Worm (Caenorhabditis elegans) whole organism, young adult: ENCODE data around the gene hpo-8.

ENCODE experiments used
- B0336.3 ChIP-seq: fragments of 200-800 bp; sonication (Bioruptor generic); IDR thresholded peaks from 2 replicates; pipeline ENCODE4 v1.3.6; 2022; ENCODE audit warnings: missing genetic modification characterization, missing compliant biosample characterization
- C17E4.6 ChIP-seq: fragments of 200-800 bp; sonication (Bioruptor generic); IDR thresholded peaks from 2 replicates; pipeline ENCODE4 v1.3.6; 2022; ENCODE audit warnings: missing genetic modification reagents, missing genetic modification characterization, missing compliant biosample characterization
- F37B4.10 ChIP-seq: fragments of 200-800 bp; sonication (Bioruptor generic); IDR thresholded peaks from 2 replicates; pipeline ENCODE4 v1.3.6; 2022; ENCODE audit warnings: missing genetic modification characterization, missing compliant biosample characterization
- F49E8.2 ChIP-seq: sonication (generic microtip); optimal IDR thresholded peaks from 3 replicates; lab custom pipeline; 2017; ENCODE audit warnings: missing genetic modification characterization, mild to moderate bottlenecking, missing compliant biosample characterization, antibody characterized with exemption, moderate library complexity; ENCODE audit not compliant: insufficient read depth
- F52B5.7 ChIP-seq: sonication (generic microtip); optimal IDR thresholded peaks from 2 replicates; lab custom pipeline; 2016; ENCODE audit warnings: mild to moderate bottlenecking, missing genetic modification characterization, missing compliant biosample characterization
- F55B11.4 ChIP-seq: sonication (generic microtip); optimal IDR thresholded peaks from 2 replicates; lab custom pipeline; 2016; ENCODE audit warnings: missing compliant biosample characterization, missing genetic modification characterization, borderline replicate concordance; ENCODE audit not compliant: insufficient read depth
- F57C9.4 ChIP-seq: sonication (generic microtip); optimal IDR thresholded peaks from 2 replicates; lab custom pipeline; 2017; ENCODE audit warnings: mild to moderate bottlenecking, missing genetic modification characterization, missing compliant biosample characterization
- Y56A3A.18 ChIP-seq: fragments of 200-800 bp; sonication (Bioruptor generic); IDR thresholded peaks from 2 replicates; pipeline ENCODE4 v1.3.6; 2022; ENCODE audit warnings: missing genetic modification reagents, missing genetic modification characterization, missing compliant biosample characterization
- Y67H2A.10 ChIP-seq: fragments of 200-800 bp; sonication (Bioruptor generic); conservative IDR thresholded peaks from 2 replicates; pipeline ENCODE4 v1.3.6; 2022; ENCODE audit warnings: missing genetic modification reagents, missing genetic modification characterization, missing compliant biosample characterization
- Y95B8A.8 ChIP-seq: fragments of 200-800 bp; sonication (Bioruptor generic); IDR thresholded peaks from 2 replicates; pipeline ENCODE4 v1.3.6; 2022; ENCODE audit warnings: missing genetic modification reagents, missing genetic modification characterization, missing compliant biosample characterization
- attf-3 ChIP-seq: fragments of 200-800 bp; sonication (Bioruptor generic); conservative IDR thresholded peaks from 2 replicates; pipeline ENCODE4 v1.3.6; 2022; ENCODE audit warnings: missing genetic modification reagents, missing genetic modification characterization, missing compliant biosample characterization
- attf-5 ChIP-seq: fragments of 200-800 bp; sonication (Bioruptor generic); optimal IDR thresholded peaks from 2 replicates; lab custom pipeline; 2018; ENCODE audit warnings: mild to moderate bottlenecking, missing genetic modification characterization, missing compliant biosample characterization
- attf-6 ChIP-seq: fragments of 200-800 bp; sonication (Bioruptor generic); IDR thresholded peaks from 2 replicates; pipeline ENCODE4 v1.3.6; 2022; ENCODE audit warnings: missing genetic modification reagents, missing genetic modification characterization, missing compliant biosample characterization
- cebp-1 ChIP-seq, 2 experiments: fragments of 200-800 bp in 1 of 2; sonication (Bioruptor generic) in 1 of 2; sonication (generic microtip) in 1 of 2; IDR thresholded peaks in 1 of 2; optimal IDR thresholded peaks in 1 of 2; 2 replicates each; pipeline versions ENCODE4 v1.3.6 to Lab custom; 2017 to 2022; ENCODE audit warnings: missing compliant biosample characterization in 2 of 2, missing genetic modification characterization in 2 of 2, mild to moderate bottlenecking in 1 of 2, missing genetic modification reagents in 1 of 2, moderate library complexity in 1 of 2
- cebp-2 ChIP-seq: fragments of 200-800 bp; sonication (Bioruptor generic); IDR thresholded peaks from 2 replicates; pipeline ENCODE4 v1.3.6; 2022; ENCODE audit warnings: missing genetic modification characterization, missing compliant biosample characterization
- ceh-40 ChIP-seq: fragments of 200-800 bp; sonication (Bioruptor generic); IDR thresholded peaks from 2 replicates; pipeline ENCODE4 v1.3.6; 2022; ENCODE audit warnings: missing genetic modification characterization, missing compliant biosample characterization
- ceh-91 ChIP-seq: fragments of 200-800 bp; sonication (Bioruptor generic); IDR thresholded peaks from 2 replicates; pipeline ENCODE4 v1.3.6; 2022; ENCODE audit warnings: missing genetic modification reagents, missing genetic modification characterization, missing compliant biosample characterization
- chd-7 ChIP-seq: sonication (generic microtip); optimal IDR thresholded peaks from 2 replicates; lab custom pipeline; 2016; ENCODE audit warnings: mild to moderate bottlenecking, missing genetic modification characterization, moderate library complexity, missing compliant biosample characterization
- die-1 ChIP-seq: sonication (generic microtip); optimal IDR thresholded peaks from 2 replicates; lab custom pipeline; 2016; ENCODE audit warnings: missing genotype, mild to moderate bottlenecking, missing genetic modification characterization, missing compliant biosample characterization
- egl-44 ChIP-seq: fragments of 200-800 bp; sonication (Bioruptor generic); IDR thresholded peaks from 2 replicates; pipeline ENCODE4 v1.3.6; 2022; ENCODE audit warnings: missing genetic modification reagents, missing genetic modification characterization, missing compliant biosample characterization
- ets-4 ChIP-seq: fragments of 200-800 bp; sonication (Bioruptor generic); optimal IDR thresholded peaks from 2 replicates; lab custom pipeline; 2018; ENCODE audit warnings: mild to moderate bottlenecking, missing genetic modification characterization, missing compliant biosample characterization
- gei-17 ChIP-seq: fragments of 200-800 bp; sonication (Bioruptor generic); optimal IDR thresholded peaks from 2 replicates; lab custom pipeline; 2018; ENCODE audit warnings: mild to moderate bottlenecking, missing genetic modification characterization, missing compliant biosample characterization
- him-1 ChIP-seq: sonication (generic microtip); optimal IDR thresholded peaks from 2 replicates; lab custom pipeline; 2016; ENCODE audit warnings: missing genotype, missing genetic modification reagents, missing genetic modification characterization, missing compliant biosample characterization
- hlh-26 ChIP-seq: fragments of 200-800 bp; sonication (Bioruptor generic); conservative IDR thresholded peaks from 2 replicates; pipeline ENCODE4 v1.3.6; 2022; ENCODE audit warnings: missing genetic modification reagents, missing genetic modification characterization, missing compliant biosample characterization
- lin-35 ChIP-seq, 3 experiments: fragments of 150-350 bp in 2 of 3; sonication (generic microtip) in 1 of 3; optimal IDR thresholded peaks; 2 replicates each; lab custom pipeline; 2014 to 2018; ENCODE audit warnings: missing biosample characterization in 3 of 3, missing genetic modification characterization in 3 of 3, missing genetic modification reagents in 3 of 3
- lsl-1 ChIP-seq: fragments of 200-800 bp; sonication (Bioruptor generic); optimal IDR thresholded peaks from 2 replicates; lab custom pipeline; 2018; ENCODE audit warnings: mild to moderate bottlenecking, missing genetic modification characterization, moderate library complexity, missing compliant biosample characterization
- madf-6 ChIP-seq: fragments of 200-800 bp; sonication (Bioruptor generic); IDR thresholded peaks from 2 replicates; pipeline ENCODE4 v1.3.6; 2022; ENCODE audit warnings: missing genetic modification reagents, missing genetic modification characterization, missing compliant biosample characterization
- mel-28 ChIP-seq: sonication (generic microtip); optimal IDR thresholded peaks from 2 replicates; lab custom pipeline; 2016; ENCODE audit warnings: borderline replicate concordance, mild to moderate bottlenecking, missing genetic modification characterization, missing compliant biosample characterization
- mes-4 ChIP-seq: sonication (generic microtip); optimal IDR thresholded peaks from 2 replicates; lab custom pipeline; 2016; ENCODE audit warnings: missing genotype, missing genetic modification characterization, missing compliant biosample characterization
- nhr-120 ChIP-seq: fragments of 200-800 bp; sonication (Bioruptor generic); IDR thresholded peaks from 2 replicates; pipeline ENCODE4 v1.3.6; 2022; ENCODE audit warnings: missing genetic modification characterization, missing compliant biosample characterization
- nhr-27 ChIP-seq: fragments of 200-800 bp; sonication (Bioruptor generic); optimal IDR thresholded peaks from 2 replicates; lab custom pipeline; 2018; ENCODE audit warnings: mild to moderate bottlenecking, missing genetic modification characterization, moderate library complexity, missing compliant biosample characterization
- nhr-80 ChIP-seq: sonication (generic microtip); optimal IDR thresholded peaks from 2 replicates; lab custom pipeline; 2016; ENCODE audit warnings: missing genetic modification characterization, missing compliant biosample characterization
- rcor-1 ChIP-seq: fragments of 200-800 bp; sonication (Bioruptor generic); IDR thresholded peaks from 2 replicates; pipeline ENCODE4 v1.3.6; 2022; ENCODE audit warnings: missing genetic modification reagents, missing genetic modification characterization, missing compliant biosample characterization
- snpc-3.4 ChIP-seq: sonication (generic microtip); optimal IDR thresholded peaks from 2 replicates; lab custom pipeline; 2017; ENCODE audit warnings: missing genetic modification characterization, mild to moderate bottlenecking, missing compliant biosample characterization, antibody characterized with exemption, moderate library complexity, missing genotype, missing genetic modification reagents
- somi-1 ChIP-seq: fragments of 200-800 bp; sonication (Bioruptor generic); optimal IDR thresholded peaks from 2 replicates; lab custom pipeline; 2018; ENCODE audit warnings: mild to moderate bottlenecking, missing genetic modification characterization, missing compliant biosample characterization
- tlf-1 ChIP-seq: fragments of 200-800 bp; sonication (Bioruptor generic); optimal IDR thresholded peaks from 2 replicates; lab custom pipeline; 2018; ENCODE audit warnings: mild to moderate bottlenecking, missing genetic modification characterization, missing compliant biosample characterization
- unc-130 ChIP-seq: sonication (generic microtip); optimal IDR thresholded peaks from 2 replicates; lab custom pipeline; 2016; ENCODE audit warnings: missing genetic modification reagents, missing genetic modification characterization, missing compliant biosample characterization
- ztf-25 ChIP-seq: fragments of 200-800 bp; sonication (Bioruptor generic); IDR thresholded peaks from 2 replicates; pipeline ENCODE4 v1.3.6; 2022; ENCODE audit warnings: missing genetic modification reagents, missing genetic modification characterization, missing compliant biosample characterization
- ztf-28 ChIP-seq: fragments of 200-800 bp; sonication (Bioruptor generic); IDR thresholded peaks from 2 replicates; pipeline ENCODE4 v1.3.6; 2022; ENCODE audit warnings: missing genetic modification reagents, missing genetic modification characterization, missing compliant biosample characterization

hpo-8 gene

ce11 chrV:6811863-6812262 is 27.2 kb upstream of the hpo-8 start:
- TF ChIP-seq nhr-80 (tag; lab: Kevin White, UChicago) (peak; percentile 91), ets-4 (GFP tag; lab: Kevin White, UChicago) (peak; percentile 81), F49E8.2 (tag; lab: Kevin White, UChicago) (no peak), nhr-120 (no peak), ceh-40 (GFP tag; lab: Robert Waterston, UW) (0 out of 2 replicates have a peak, but pooled peaks have one; percentile 10), cebp-1 (GFP tag; IDR thresholded peaks at IDR 0.05; lab: Robert Waterston, UW) (0 out of 2 replicates have a peak, but pooled peaks have one; percentile 34), cebp-1 (tag; optimal IDR thresholded peaks at IDR 0.05; lab: Kevin White, UChicago) (no peak)

- TF ChIP-seq gei-17 (GFP tag; lab: Kevin White, UChicago) (no peak), Y67H2A.10 (GFP tag; lab: Robert Waterston, UW) (no peak), hlh-26 (GFP tag; lab: Robert Waterston, UW) (no peak), Y56A3A.18 (GFP tag; lab: Robert Waterston, UW) (no peak), F52B5.7 (tag; lab: Kevin White, UChicago) (no peak), attf-5 (GFP tag; lab: Kevin White, UChicago) (no peak), ceh-91 (no peak), cebp-2 (GFP tag; lab: Robert Waterston, UW) (no peak), lsl-1 (GFP tag; lab: Kevin White, UChicago) (no peak), attf-6 (no peak), rcor-1 (GFP tag; lab: Robert Waterston, UW) (no peak), nhr-27 (tag; lab: Kevin White, UChicago) (no peak), somi-1 (GFP tag; lab: Kevin White, UChicago) (no peak), ztf-28 (no peak)
Measured at ce11 chrV:6813862-6814261, 25.2 kb upstream of the hpo-8 start.

ce11 chrV:6817184-6817583 is 21.9 kb upstream of the hpo-8 start, which contains the start of gene dmsr-14:
Gene dmsr-14, minus strand, starts transcription at chrV:6817284.
- TF ChIP-seq egl-44 (GFP tag; lab: Robert Waterston, UW) (no peak), attf-3 (no peak), mel-28 (no peak), unc-130 (GFP tag; lab: Kevin White, UChicago) (no peak), Y95B8A.8 (GFP tag; lab: Robert Waterston, UW) (no peak), attf-5 (GFP tag; lab: Kevin White, UChicago) (no peak), B0336.3 (GFP tag; lab: Robert Waterston, UW) (no peak), die-1 (no peak), lin-35 (GFP tag; optimal IDR thresholded peaks at IDR 0.05; lab: Kevin White, UChicago) (no peak), tlf-1 (GFP tag; lab: Kevin White, UChicago) (no peak), ztf-25 (GFP tag; lab: Robert Waterston, UW) (no peak), cebp-1 (GFP tag; IDR thresholded peaks at IDR 0.05; lab: Robert Waterston, UW) (no peak), cebp-1 (tag; optimal IDR thresholded peaks at IDR 0.05; lab: Kevin White, UChicago) (no peak), hlh-26 (GFP tag; lab: Robert Waterston, UW) (no peak), madf-6 (GFP tag; lab: Robert Waterston, UW) (no peak), F37B4.10 (no peak), F57C9.4 (no peak), chd-7 (no peak)

ce11 chrV:6819812-6820211 is 19.3 kb upstream of the hpo-8 start, which contains the start of gene dmsr-13:
Gene dmsr-13, minus strand, starts transcription at chrV:6819912.
- TF ChIP-seq mes-4 (tag; lab: Kevin White, UChicago) (no peak), him-1 (tag; lab: Kevin White, UChicago) (no peak), chd-7 (no peak), C17E4.6 (GFP tag; lab: Robert Waterston, UW) (no peak), snpc-3.4 (tag; lab: Kevin White, UChicago) (no peak), F55B11.4 (no peak)
